Fruit fly (Drosophila melanogaster): ENCODE results near the gene CG14443.

The CG14443 gene

dm6 chrX:6592093-6592492, 41.7 kb upstream of the CG14443 start:
- TF ChIP-seq Abd-B (GFP tag; optimal IDR thresholded peaks at IDR 0.05) (no peak), CG8388 (GFP tag; optimal IDR thresholded peaks at IDR 0.05) (no peak), CG7987 (GFP tag; optimal IDR thresholded peaks at IDR 0.05) (peak; percentile 56), kah (GFP tag; optimal IDR thresholded peaks at IDR 0.05) (no peak), CG10565 (GFP tag; optimal IDR thresholded peaks at IDR 0.05) (no peak), crc (GFP tag; optimal IDR thresholded peaks at IDR 0.05) (no peak), Dek (tag; optimal IDR thresholded peaks at IDR 0.05) (peak; percentile 37), CG34422 (GFP tag; IDR thresholded peaks at IDR 0.05) (no peak), CG3838 (GFP tag; optimal IDR thresholded peaks at IDR 0.05) (no peak), CG10267 (tag; optimal IDR thresholded peaks at IDR 0.05) (no peak), tll (GFP tag; optimal IDR thresholded peaks at IDR 0.05) (no peak), Doc3 (GFP tag; IDR thresholded peaks at IDR 0.05; ENCODE audit: partially characterized antibody) (no peak), crp (GFP tag; optimal IDR thresholded peaks at IDR 0.05) (no peak), ase (GFP tag; IDR thresholded peaks at IDR 0.05) (no peak), grn (GFP tag; optimal IDR thresholded peaks at IDR 0.05) (peak; percentile 0), pan (optimal IDR thresholded peaks at IDR 0.05) (no peak), pan (GFP tag; optimal IDR thresholded peaks at IDR 0.05 in 1 of 2, IDR thresholded peaks at IDR 0.05 in 1 of 2) (no peak), CG12744 (GFP tag; optimal IDR thresholded peaks at IDR 0.05) (no peak), Spps (tag; optimal IDR thresholded peaks at IDR 0.05) (no peak), CG13894 (tag; optimal IDR thresholded peaks at IDR 0.05) (peak; percentile 14), jing (GFP tag; optimal IDR thresholded peaks at IDR 0.05) (no peak), fd64A (GFP tag; optimal IDR thresholded peaks at IDR 0.05) (no peak), D19A (tag; optimal IDR thresholded peaks at IDR 0.05) (no peak), zf30C (GFP tag; optimal IDR thresholded peaks at IDR 0.05) (no peak), ranshi (GFP tag; IDR thresholded peaks at IDR 0.05) (no peak; the same call in 1 of the 2 replicates), caup (GFP tag; optimal IDR thresholded peaks at IDR 0.05; ENCODE audit: severe bottlenecking) (peak; percentile 74), CG17385 (GFP tag; optimal IDR thresholded peaks at IDR 0.05) (peak; percentile 20), CG16813 (GFP tag; IDR thresholded peaks at IDR 0.05; ENCODE audit: partially characterized antibody) (no peak), Dip3 (GFP tag; optimal IDR thresholded peaks at IDR 0.05) (no peak), CG1603 (tag; optimal IDR thresholded peaks at IDR 0.05) (no peak), btn (GFP tag; optimal IDR thresholded peaks at IDR 0.05) (no peak), CG14050 (GFP tag; IDR thresholded peaks at IDR 0.05) (no peak), CG31388 (GFP tag; optimal IDR thresholded peaks at IDR 0.05) (no peak), CrebB (tag; optimal IDR thresholded peaks at IDR 0.05) (peak; percentile 45), CG6765 (GFP tag; optimal IDR thresholded peaks at IDR 0.05) (no peak), CG8359 (GFP tag; optimal IDR thresholded peaks at IDR 0.05; ENCODE audit: borderline replicate concordance) (no peak), al (GFP tag; IDR thresholded peaks at IDR 0.05) (no peak), Ssrp (tag; optimal IDR thresholded peaks at IDR 0.05) (no peak), CG10959 (GFP tag; IDR thresholded peaks at IDR 0.05) (no peak), lmd (GFP tag; IDR thresholded peaks at IDR 0.05) (no peak), HLHmδ (GFP tag; optimal IDR thresholded peaks at IDR 0.05) (no peak), CG10209 (GFP tag; optimal IDR thresholded peaks at IDR 0.05) (no peak), CG9437 (GFP tag; optimal IDR thresholded peaks at IDR 0.05) (no peak), CG30403 (GFP tag; optimal IDR thresholded peaks at IDR 0.05) (no peak), gsb-n (tag; optimal IDR thresholded peaks at IDR 0.05) (no peak), dan (GFP tag; IDR thresholded peaks at IDR 0.05) (no peak), CG5245 (GFP tag; optimal IDR thresholded peaks at IDR 0.05) (no peak), CG17328 (GFP tag; IDR thresholded peaks at IDR 0.05) (no peak), HHEX (GFP tag; optimal IDR thresholded peaks at IDR 0.05) (peak; percentile 56), odd (GFP tag; optimal IDR thresholded peaks at IDR 0.05) (peak; percentile 20), H15 (GFP tag; IDR thresholded peaks at IDR 0.05) (no peak)

Data from whole organism, embryonic.